Worm (Caenorhabditis elegans) whole organism, L1 larva: ENCODE results near the gene Y102A11A.5.
"Not testable (repeated sequence)": the region's sequence is repeated elsewhere in the genome, so short reads cannot be mapped to it uniquely, and the experiment has no call there.

Source experiments
- ama-1 ChIP-seq: fragments of 150-350 bp; optimal IDR thresholded peaks from 2 replicates; lab custom pipeline; 2014
- blmp-1 ChIP-seq: fragments of 150-350 bp; optimal IDR thresholded peaks from 2 replicates; lab custom pipeline; 2014; ENCODE audit warnings: missing biosample characterization, missing genetic modification characterization
- lsy-2 ChIP-seq, 2 experiments: fragments of 150-350 bp; optimal IDR thresholded peaks; 2 replicates each; lab custom pipeline; 2014; ENCODE audit warnings: missing biosample characterization in 2 of 2, missing genetic modification characterization in 2 of 2
- unc-62 ChIP-seq: fragments of 150-350 bp; optimal IDR thresholded peaks from 2 replicates; lab custom pipeline; 2014; ENCODE audit warnings: missing biosample characterization, missing genetic modification reagents, missing genetic modification characterization
- unc-86 ChIP-seq: sonication (generic microtip); optimal IDR thresholded peaks from 2 replicates; lab custom pipeline; 2016; ENCODE audit warnings: missing genetic modification characterization, missing compliant biosample characterization
- unc-98 ChIP-seq: fragments of 200-800 bp; sonication (Bioruptor generic); IDR thresholded peaks from 2 replicates; pipeline ENCODE4 v1.3.6; 2022; ENCODE audit warnings: missing genetic modification characterization, missing compliant biosample characterization

ce11 chrX:2026342-2026741 is 5.0 kb downstream of the Y102A11A.5 start, which contains the start of gene Y102A11A.2:
- TF ChIP-seq unc-98 (GFP tag; lab: Robert Waterston, UW); lsy-2 (tag; optimal IDR thresholded peaks at IDR 0.05; lab: Kevin White, UChicago); ama-1 (lab: Kevin White, UChicago); unc-62 (GFP tag; lab: Kevin White, UChicago); blmp-1 (tag; lab: Kevin White, UChicago); unc-86 (tag; lab: Kevin White, UChicago): not testable (repeated sequence)
